Fruit fly (Drosophila melanogaster): ENCODE measurements around the gene Rrp45.

- TF ChIP-seq Dll (optimal IDR thresholded peaks at IDR 0.05) (no peak), usp (GFP tag; optimal IDR thresholded peaks at IDR 0.05) (no peak), CG8478 (optimal IDR thresholded peaks at IDR 0.05) (no peak), EcR (GFP tag; optimal IDR thresholded peaks at IDR 0.05) (no peak)
These were observed 12.9 kb downstream of the Rrp45 start for dm6 chrX:16778138-16778672.

All from whole organism.